Fruit fly (Drosophila melanogaster): Measurements from ENCODE around the gene CG9121.

The CG9121 gene

DNA sequence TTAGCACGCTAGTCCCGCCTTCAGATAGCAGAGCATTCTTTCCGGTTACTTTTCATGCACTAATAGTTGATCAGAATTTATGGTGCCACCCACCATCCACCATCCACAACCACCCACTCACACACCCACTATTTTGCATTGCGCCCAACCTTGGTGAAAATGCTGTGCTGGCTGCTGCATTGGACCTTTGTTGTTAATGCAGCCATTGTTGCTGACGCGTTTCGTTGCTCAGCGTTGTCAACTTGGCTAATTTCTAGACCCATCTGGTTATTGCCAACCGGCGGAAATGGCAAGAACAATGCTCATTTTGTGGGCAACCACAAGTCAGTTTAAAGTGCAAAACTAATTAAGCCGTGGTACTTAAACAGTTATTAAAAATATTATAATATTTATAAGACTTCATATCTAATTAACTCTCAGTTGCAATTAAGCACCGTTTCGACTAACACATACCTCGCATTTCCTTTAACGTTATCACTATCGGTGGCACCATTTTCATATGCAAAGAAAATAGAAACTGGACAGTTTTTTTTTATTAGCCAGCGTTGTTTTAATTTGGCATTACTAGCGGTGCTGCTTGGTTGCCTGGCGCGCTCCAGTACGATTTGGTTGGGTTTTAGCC, 37.9 kb upstream of the CG9121 start:
- TF ChIP-seq CG6791 (GFP tag; IDR thresholded peaks at IDR 0.05; ENCODE audit: partially characterized antibody) (peak; percentile 76), CG4730 (GFP tag; IDR thresholded peaks at IDR 0.05) (no peak), CG11093 (GFP tag; IDR thresholded peaks at IDR 0.05) (no peak), shn (GFP tag; optimal IDR thresholded peaks at IDR 0.05) (no peak), mld (GFP tag; IDR thresholded peaks at IDR 0.05; ENCODE audit: partially characterized antibody) (no peak), toy (GFP tag; IDR thresholded peaks at IDR 0.05) (no peak), CG4328 (GFP tag; optimal IDR thresholded peaks at IDR 0.05) (no peak), CG10462 (GFP tag; optimal IDR thresholded peaks at IDR 0.05) (no peak), prd (optimal IDR thresholded peaks at IDR 0.05) (no peak), prd (GFP tag; IDR thresholded peaks at IDR 0.05) (no peak), CG12219 (GFP tag; optimal IDR thresholded peaks at IDR 0.05) (no peak), peb (GFP tag; IDR thresholded peaks at IDR 0.05) (no peak), ab (GFP tag; optimal IDR thresholded peaks at IDR 0.05) (no peak), org-1 (GFP tag; optimal IDR thresholded peaks at IDR 0.05) (no peak), Tbp (GFP tag; optimal IDR thresholded peaks at IDR 0.05) (no peak), Jarid2 (GFP tag; optimal IDR thresholded peaks at IDR 0.05) (no peak), Hr39 (optimal IDR thresholded peaks at IDR 0.05) (no peak), dmrt11E (tag; optimal IDR thresholded peaks at IDR 0.05) (no peak), run (tag; optimal IDR thresholded peaks at IDR 0.05) (no peak), Sox102F (GFP tag; optimal IDR thresholded peaks at IDR 0.05) (no peak), seq (GFP tag; IDR thresholded peaks at IDR 0.05) (no peak), scrt (GFP tag; optimal IDR thresholded peaks at IDR 0.05) (no peak), CG14860 (GFP tag; IDR thresholded peaks at IDR 0.05; ENCODE audit: partially characterized antibody) (peak; percentile 71), gcm2 (GFP tag; optimal IDR thresholded peaks at IDR 0.05) (no peak), hb (GFP tag; IDR thresholded peaks at IDR 0.05; ENCODE audit: partially characterized antibody) (peak; percentile 62; the same call in 1 of the 3 replicates), Oaz (GFP tag; IDR thresholded peaks at IDR 0.05) (no peak), zen2 (GFP tag; IDR thresholded peaks at IDR 0.05; ENCODE audit: partially characterized antibody) (no peak), onecut (GFP tag; IDR thresholded peaks at IDR 0.05) (no peak), CG13123 (GFP tag; optimal IDR thresholded peaks at IDR 0.05) (no peak), CG11696 (GFP tag; IDR thresholded peaks at IDR 0.05) (no peak), aop (GFP tag; IDR thresholded peaks at IDR 0.05) (no peak), CG1647 (GFP tag; optimal IDR thresholded peaks at IDR 0.05) (no peak), CG15696 (tag; optimal IDR thresholded peaks at IDR 0.05) (no peak), CG5180 (GFP tag; optimal IDR thresholded peaks at IDR 0.05) (no peak), vnd (GFP tag; IDR thresholded peaks at IDR 0.05; ENCODE audit: partially characterized antibody) (peak; percentile 54), cato (GFP tag; optimal IDR thresholded peaks at IDR 0.05; ENCODE audit: borderline replicate concordance) (no peak), slbo (GFP tag; IDR thresholded peaks at IDR 0.05) (no peak), Ssrp (tag; optimal IDR thresholded peaks at IDR 0.05) (no peak), tna (GFP tag; IDR thresholded peaks at IDR 0.05; ENCODE audit: partially characterized antibody) (peak; percentile 79), mirr (GFP tag; optimal IDR thresholded peaks at IDR 0.05) (no peak), crp (GFP tag; optimal IDR thresholded peaks at IDR 0.05) (no peak), CG12155 (GFP tag; optimal IDR thresholded peaks at IDR 0.05) (no peak), C15 (GFP tag; IDR thresholded peaks at IDR 0.05) (no peak), ro (GFP tag; IDR thresholded peaks at IDR 0.05) (no peak), CG15269 (tag; optimal IDR thresholded peaks at IDR 0.05) (no peak), CG13287 (GFP tag; IDR thresholded peaks at IDR 0.05; ENCODE audit: partially characterized antibody) (peak; percentile 21; the same call in 1 of the 2 replicates), salm (tag; optimal IDR thresholded peaks at IDR 0.05) (no peak), D19B (GFP tag; optimal IDR thresholded peaks at IDR 0.05) (peak; percentile 26), tgo (GFP tag; IDR thresholded peaks at IDR 0.05) (no peak), ash1 (GFP tag; optimal IDR thresholded peaks at IDR 0.05) (no peak)

Measured in whole organism, embryonic.